Fruit fly (Drosophila melanogaster): ENCODE measurements around the gene Pka-R1.

Pka-R1 gene

dm6 chr3L:20837040-20837830, 21.3 kb downstream of the Pka-R1 start, which contains the start of gene CG13255 (continued):
- TF ChIP-seq mld (GFP tag; IDR thresholded peaks at IDR 0.05; ENCODE audit: partially characterized antibody) (no peak), pum (GFP tag; optimal IDR thresholded peaks at IDR 0.05) (no peak), dm (GFP tag; optimal IDR thresholded peaks at IDR 0.05) (no peak), CG2712 (tag; optimal IDR thresholded peaks at IDR 0.05) (peak; percentile 3), CG2202 (tag; optimal IDR thresholded peaks at IDR 0.05) (no peak), chn (GFP tag; optimal IDR thresholded peaks at IDR 0.05) (no peak), cad (GFP tag; optimal IDR thresholded peaks at IDR 0.05) (no peak), CrebB (tag; optimal IDR thresholded peaks at IDR 0.05) (no peak), CG13424 (tag; optimal IDR thresholded peaks at IDR 0.05) (peak; percentile 54), onecut (GFP tag; IDR thresholded peaks at IDR 0.05) (no peak), Elba2 (GFP tag; optimal IDR thresholded peaks at IDR 0.05) (no peak), CG11398 (GFP tag; optimal IDR thresholded peaks at IDR 0.05) (peak; percentile 26), nau (GFP tag; optimal IDR thresholded peaks at IDR 0.05) (peak; percentile 48), pros (GFP tag; optimal IDR thresholded peaks at IDR 0.05) (no peak), Sox100B (GFP tag; optimal IDR thresholded peaks at IDR 0.05) (peak; percentile 61), amos (GFP tag; IDR thresholded peaks at IDR 0.05; ENCODE audit: partially characterized antibody) (no peak), zen2 (GFP tag; IDR thresholded peaks at IDR 0.05; ENCODE audit: partially characterized antibody) (no peak), CG4424 (GFP tag; optimal IDR thresholded peaks at IDR 0.05) (peak; percentile 50), CG13775 (GFP tag; optimal IDR thresholded peaks at IDR 0.05) (peak; percentile 49), CG13123 (GFP tag; optimal IDR thresholded peaks at IDR 0.05) (no peak), Dip3 (GFP tag; optimal IDR thresholded peaks at IDR 0.05) (peak; percentile 57), CG6813 (GFP tag; optimal IDR thresholded peaks at IDR 0.05) (no peak), CG10321 (GFP tag; IDR thresholded peaks at IDR 0.05) (no peak), Xrp1 (GFP tag; IDR thresholded peaks at IDR 0.05) (no peak), jigr1 (GFP tag; IDR thresholded peaks at IDR 0.05) (no peak), CG14860 (GFP tag; IDR thresholded peaks at IDR 0.05; ENCODE audit: partially characterized antibody) (no peak), CG8924 (tag; optimal IDR thresholded peaks at IDR 0.05) (peak; percentile 61), dan (GFP tag; IDR thresholded peaks at IDR 0.05) (no peak), BtbVII (GFP tag; optimal IDR thresholded peaks at IDR 0.05) (peak; percentile 58), Ets97D (GFP tag; optimal IDR thresholded peaks at IDR 0.05) (no peak), pho (GFP tag; optimal IDR thresholded peaks at IDR 0.05) (peak; percentile 53), Usf (GFP tag; optimal IDR thresholded peaks at IDR 0.05) (no peak), Oli (tag; optimal IDR thresholded peaks at IDR 0.05) (peak; percentile 58), bowl (GFP tag; IDR thresholded peaks at IDR 0.05) (no peak), CG7987 (GFP tag; optimal IDR thresholded peaks at IDR 0.05) (no peak), gsb (GFP tag; IDR thresholded peaks at IDR 0.05) (no peak), CG9797 (GFP tag; optimal IDR thresholded peaks at IDR 0.05) (no peak), CG6683 (GFP tag; optimal IDR thresholded peaks at IDR 0.05) (no peak), Hr3 (GFP tag; optimal IDR thresholded peaks at IDR 0.05) (peak; percentile 33), CG14014 (GFP tag; IDR thresholded peaks at IDR 0.05) (no peak), lmd (GFP tag; IDR thresholded peaks at IDR 0.05) (no peak; the same call in 1 of the 2 replicates), Spps (tag; optimal IDR thresholded peaks at IDR 0.05) (no peak), ttk (GFP tag; IDR thresholded peaks at IDR 0.05) (no peak), Lhr (GFP tag; optimal IDR thresholded peaks at IDR 0.05) (no peak), Med (GFP tag) (peak; percentile 74), Hey (tag; optimal IDR thresholded peaks at IDR 0.05) (no peak), toy (GFP tag; IDR thresholded peaks at IDR 0.05) (no peak), CG17361 (GFP tag; IDR thresholded peaks at IDR 0.05) (peak; percentile 76; the same call in 2 of the 3 replicates), CG17186 (GFP tag; optimal IDR thresholded peaks at IDR 0.05) (no peak), oc (tag; optimal IDR thresholded peaks at IDR 0.05) (no peak)
